Worm (Caenorhabditis elegans) whole organism, young adult: ENCODE results near the gene bud-31.

ENCODE experiments used
- B0336.3 ChIP-seq: fragments of 200-800 bp; sonication (Bioruptor generic); IDR thresholded peaks from 2 replicates; pipeline ENCODE4 v1.3.6; 2022; ENCODE audit warnings: missing genetic modification characterization, missing compliant biosample characterization
- C06A6.2 ChIP-seq: fragments of 200-800 bp; sonication (Bioruptor generic); conservative IDR thresholded peaks from 2 replicates; pipeline ENCODE4 v1.3.6; 2022; ENCODE audit warnings: missing genetic modification characterization, missing compliant biosample characterization
- F23B12.7 ChIP-seq: sonication (generic microtip); optimal IDR thresholded peaks from 2 replicates; lab custom pipeline; 2017; ENCODE audit warnings: missing genetic modification characterization, mild to moderate bottlenecking, missing compliant biosample characterization, antibody characterized with exemption, moderate library complexity; ENCODE audit not compliant: insufficient read depth
- F49E8.2 ChIP-seq: sonication (generic microtip); optimal IDR thresholded peaks from 3 replicates; lab custom pipeline; 2017; ENCODE audit warnings: missing genetic modification characterization, mild to moderate bottlenecking, missing compliant biosample characterization, antibody characterized with exemption, moderate library complexity; ENCODE audit not compliant: insufficient read depth
- F57C9.4 ChIP-seq: sonication (generic microtip); optimal IDR thresholded peaks from 2 replicates; lab custom pipeline; 2017; ENCODE audit warnings: mild to moderate bottlenecking, missing genetic modification characterization, missing compliant biosample characterization
- K12H6.12 ChIP-seq: fragments of 200-800 bp; sonication (Bioruptor generic); optimal IDR thresholded peaks from 2 replicates; lab custom pipeline; 2018; ENCODE audit warnings: mild to moderate bottlenecking, missing genetic modification characterization, missing compliant biosample characterization
- T07F8.4 ChIP-seq: sonication (generic microtip); optimal IDR thresholded peaks from 2 replicates; lab custom pipeline; 2016; ENCODE audit warnings: mild to moderate bottlenecking, missing genetic modification characterization, moderate library complexity, missing compliant biosample characterization
- Y53F4B.3 ChIP-seq: fragments of 200-800 bp; sonication (Bioruptor generic); IDR thresholded peaks from 2 replicates; pipeline ENCODE4 v1.3.6; 2022; ENCODE audit warnings: missing genetic modification reagents, missing genetic modification characterization, missing compliant biosample characterization
- Y95B8A.8 ChIP-seq: fragments of 200-800 bp; sonication (Bioruptor generic); IDR thresholded peaks from 2 replicates; pipeline ENCODE4 v1.3.6; 2022; ENCODE audit warnings: missing genetic modification reagents, missing genetic modification characterization, missing compliant biosample characterization
- attf-3 ChIP-seq: fragments of 200-800 bp; sonication (Bioruptor generic); conservative IDR thresholded peaks from 2 replicates; pipeline ENCODE4 v1.3.6; 2022; ENCODE audit warnings: missing genetic modification reagents, missing genetic modification characterization, missing compliant biosample characterization
- attf-5 ChIP-seq: fragments of 200-800 bp; sonication (Bioruptor generic); optimal IDR thresholded peaks from 2 replicates; lab custom pipeline; 2018; ENCODE audit warnings: mild to moderate bottlenecking, missing genetic modification characterization, missing compliant biosample characterization
- ceh-27 ChIP-seq: fragments of 200-800 bp; sonication (Bioruptor generic); optimal IDR thresholded peaks from 2 replicates; lab custom pipeline; 2018; ENCODE audit warnings: mild to moderate bottlenecking, missing genetic modification characterization, moderate library complexity, missing compliant biosample characterization
- ceh-40 ChIP-seq: fragments of 200-800 bp; sonication (Bioruptor generic); IDR thresholded peaks from 2 replicates; pipeline ENCODE4 v1.3.6; 2022; ENCODE audit warnings: missing genetic modification characterization, missing compliant biosample characterization
- die-1 ChIP-seq: sonication (generic microtip); optimal IDR thresholded peaks from 2 replicates; lab custom pipeline; 2016; ENCODE audit warnings: missing genotype, mild to moderate bottlenecking, missing genetic modification characterization, missing compliant biosample characterization
- dpl-1 ChIP-seq: fragments of 150-350 bp; optimal IDR thresholded peaks from 2 replicates; lab custom pipeline; 2014; ENCODE audit warnings: missing biosample characterization, missing genetic modification reagents, missing genetic modification characterization
- egl-18 ChIP-seq: fragments of 200-800 bp; sonication (Bioruptor generic); IDR thresholded peaks from 2 replicates; pipeline ENCODE4 v1.3.6; 2022; ENCODE audit warnings: missing genetic modification reagents, missing genetic modification characterization, missing compliant biosample characterization
- egrh-3 ChIP-seq: fragments of 200-800 bp; sonication (Bioruptor generic); IDR thresholded peaks from 2 replicates; pipeline ENCODE4 v1.3.6; 2022; ENCODE audit warnings: missing genetic modification reagents, missing genetic modification characterization, missing compliant biosample characterization
- hmg-20 ChIP-seq: fragments of 200-800 bp; sonication (Bioruptor generic); IDR thresholded peaks from 2 replicates; pipeline ENCODE4 v1.3.6; 2022; ENCODE audit warnings: missing genetic modification reagents, missing genetic modification characterization, missing compliant biosample characterization
- hrde-1 ChIP-seq: sonication (generic microtip); optimal IDR thresholded peaks from 2 replicates; lab custom pipeline; 2016; ENCODE audit warnings: missing genetic modification characterization, mild to moderate bottlenecking, missing compliant biosample characterization, moderate library complexity, missing genotype, missing genetic modification reagents, borderline replicate concordance
- hsf-1 ChIP-seq: fragments of 200-800 bp; sonication (Bioruptor generic); IDR thresholded peaks from 2 replicates; pipeline ENCODE4 v1.3.6; 2022; ENCODE audit warnings: missing genetic modification reagents, missing genetic modification characterization, missing compliant biosample characterization
- lag-1 ChIP-seq: fragments of 200-800 bp; sonication (Bioruptor generic); IDR thresholded peaks from 2 replicates; pipeline ENCODE4 v1.3.6; 2022; ENCODE audit warnings: missing genetic modification reagents, missing genetic modification characterization, missing compliant biosample characterization
- let-607 ChIP-seq, 2 experiments: fragments of 200-800 bp in 1 of 2; sonication (Bioruptor generic) in 1 of 2; sonication (generic microtip) in 1 of 2; optimal IDR thresholded peaks; 2 replicates each; lab custom pipeline; 2016 to 2018; ENCODE audit warnings: mild to moderate bottlenecking in 2 of 2, missing compliant biosample characterization in 2 of 2, missing genetic modification characterization in 2 of 2, moderate library complexity in 2 of 2, missing genotype in 1 of 2
- lin-40 ChIP-seq: sonication (generic microtip); optimal IDR thresholded peaks from 2 replicates; lab custom pipeline; 2016; ENCODE audit warnings: missing genetic modification characterization, mild to moderate bottlenecking, missing compliant biosample characterization, missing genotype, missing genetic modification reagents
- lir-1 ChIP-seq: fragments of 200-800 bp; sonication (Bioruptor generic); conservative IDR thresholded peaks from 2 replicates; pipeline ENCODE4 v1.3.6; 2022; ENCODE audit warnings: missing genetic modification reagents, missing genetic modification characterization, missing compliant biosample characterization
- madf-3 ChIP-seq: fragments of 200-800 bp; sonication (Bioruptor generic); IDR thresholded peaks from 2 replicates; pipeline ENCODE4 v1.3.6; 2022; ENCODE audit warnings: missing genetic modification reagents, missing genetic modification characterization, missing compliant biosample characterization
- madf-6 ChIP-seq: fragments of 200-800 bp; sonication (Bioruptor generic); IDR thresholded peaks from 2 replicates; pipeline ENCODE4 v1.3.6; 2022; ENCODE audit warnings: missing genetic modification reagents, missing genetic modification characterization, missing compliant biosample characterization
- mel-28 ChIP-seq: sonication (generic microtip); optimal IDR thresholded peaks from 2 replicates; lab custom pipeline; 2016; ENCODE audit warnings: borderline replicate concordance, mild to moderate bottlenecking, missing genetic modification characterization, missing compliant biosample characterization
- nhr-120 ChIP-seq: fragments of 200-800 bp; sonication (Bioruptor generic); IDR thresholded peaks from 2 replicates; pipeline ENCODE4 v1.3.6; 2022; ENCODE audit warnings: missing genetic modification characterization, missing compliant biosample characterization
- nhr-179 ChIP-seq: sonication (generic microtip); optimal IDR thresholded peaks from 2 replicates; lab custom pipeline; 2016; ENCODE audit warnings: mild to moderate bottlenecking, missing genetic modification characterization, missing compliant biosample characterization
- nhr-27 ChIP-seq: fragments of 200-800 bp; sonication (Bioruptor generic); optimal IDR thresholded peaks from 2 replicates; lab custom pipeline; 2018; ENCODE audit warnings: mild to moderate bottlenecking, missing genetic modification characterization, moderate library complexity, missing compliant biosample characterization
- pha-4 ChIP-seq: fragments of 150-350 bp; sonication (generic microtip); optimal IDR thresholded peaks from 2 replicates; lab custom pipeline; 2014; ENCODE audit warnings: missing biosample characterization, missing genetic modification reagents, missing genetic modification characterization
- rcor-1 ChIP-seq: fragments of 200-800 bp; sonication (Bioruptor generic); IDR thresholded peaks from 2 replicates; pipeline ENCODE4 v1.3.6; 2022; ENCODE audit warnings: missing genetic modification reagents, missing genetic modification characterization, missing compliant biosample characterization
- rec-8 ChIP-seq, 2 experiments: sonication (generic microtip); optimal IDR thresholded peaks; 2 replicates each; lab custom pipeline; 2016; ENCODE audit warnings: mild to moderate bottlenecking in 2 of 2, missing genetic modification characterization in 2 of 2, missing genetic modification reagents in 2 of 2, missing genotype in 2 of 2, missing biosample characterization in 1 of 2, missing compliant biosample characterization in 1 of 2, moderate library complexity in 1 of 2
- repo-1 ChIP-seq: sonication (generic microtip); optimal IDR thresholded peaks from 2 replicates; lab custom pipeline; 2017; ENCODE audit warnings: mild to moderate bottlenecking, missing genetic modification characterization, missing compliant biosample characterization
- rpc-1 ChIP-seq, 2 experiments: fragments of 150-350 bp in 1 of 2; sonication (generic microtip) in 1 of 2; optimal IDR thresholded peaks; 2 replicates each; lab custom pipeline; 2014 to 2018; ENCODE audit warnings: missing biosample characterization in 1 of 2, missing genetic modification characterization in 1 of 2, missing genetic modification reagents in 1 of 2, missing genotype in 1 of 2
- tbp1 ChIP-seq: fragments of 200-800 bp; sonication (Bioruptor generic); optimal IDR thresholded peaks from 2 replicates; lab custom pipeline; 2018; ENCODE audit warnings: mild to moderate bottlenecking, missing genetic modification characterization, missing compliant biosample characterization
- unc-62 ChIP-seq: fragments of 150-350 bp; optimal IDR thresholded peaks from 2 replicates; lab custom pipeline; 2014; ENCODE audit warnings: missing biosample characterization, missing genetic modification reagents, missing genetic modification characterization
- xnd-1 ChIP-seq: sonication (generic microtip); optimal IDR thresholded peaks from 2 replicates; lab custom pipeline; 2016; ENCODE audit warnings: missing genotype, missing genetic modification reagents, missing genetic modification characterization, missing compliant biosample characterization

bud-31 gene

ce11 chrIII:9661119-9661518 is 35.2 kb downstream of the bud-31 start:
- TF ChIP-seq ceh-40 (GFP tag; lab: Robert Waterston, UW) = no peak
- TF ChIP-seq die-1 = no peak
- TF ChIP-seq rcor-1 (GFP tag; lab: Robert Waterston, UW) = no peak
- TF ChIP-seq Y95B8A.8 = no peak
- no peak for TF ChIP-seq rpc-1 (optimal IDR thresholded peaks at IDR 0.05; lab: Kevin White, UChicago)
- TF ChIP-seq rpc-1 (tag; optimal IDR thresholded peaks at IDR 0.05; lab: Kevin White, UChicago) = no peak
- no peak for TF ChIP-seq mel-28 (tag; lab: Kevin White, UChicago)
- TF ChIP-seq nhr-27 (tag; lab: Kevin White, UChicago) = no peak
- TF ChIP-seq unc-62 (GFP tag; lab: Kevin White, UChicago) = no peak
- no peak for TF ChIP-seq Y53F4B.3 (GFP tag; lab: Robert Waterston, UW)
- TF ChIP-seq C06A6.2 (GFP tag; lab: Robert Waterston, UW) = no peak
- TF ChIP-seq madf-3 (GFP tag; lab: Robert Waterston, UW) = no peak
- no peak for TF ChIP-seq B0336.3 (GFP tag; lab: Robert Waterston, UW)
- TF ChIP-seq egl-18 = no peak
- TF ChIP-seq F23B12.7 = no peak
- no peak for TF ChIP-seq hrde-1
- TF ChIP-seq lag-1 = no peak
- no peak for TF ChIP-seq nhr-179
- no peak for TF ChIP-seq hsf-1
- no peak for TF ChIP-seq K12H6.12 (tag; lab: Kevin White, UChicago)
- no peak for TF ChIP-seq F57C9.4 (tag; lab: Kevin White, UChicago)

- TF ChIP-seq ceh-27 (GFP tag; lab: Kevin White, UChicago) (no peak), T07F8.4 (no peak), lin-40 (no peak), rec-8 (tag; optimal IDR thresholded peaks at IDR 0.05; lab: Kevin White, UChicago) (no peak), K12H6.12 (tag; lab: Kevin White, UChicago) (no peak), hmg-20 (GFP tag; lab: Robert Waterston, UW) (no peak), pha-4 (tag; lab: Kevin White, UChicago) (no peak), xnd-1 (tag; lab: Kevin White, UChicago) (no peak), dpl-1 (GFP tag; lab: Kevin White, UChicago) (no peak), attf-5 (GFP tag; lab: Kevin White, UChicago) (no peak), let-607 (tag; optimal IDR thresholded peaks at IDR 0.05; lab: Kevin White, UChicago) (no peak), F57C9.4 (tag; lab: Kevin White, UChicago) (no peak), die-1 (no peak), nhr-120 (GFP tag; lab: Robert Waterston, UW) (no peak), tbp1 (GFP tag; lab: Kevin White, UChicago) (no peak), F49E8.2 (no peak), repo-1 (no peak), attf-3 (GFP tag; lab: Robert Waterston, UW) (no peak), rpc-1 (optimal IDR thresholded peaks at IDR 0.05; lab: Kevin White, UChicago) (no peak), rpc-1 (tag; optimal IDR thresholded peaks at IDR 0.05; lab: Kevin White, UChicago) (no peak)
Measured at ce11 chrIII:9658569-9658968, 37.7 kb downstream of the bud-31 start.

- TF ChIP-seq madf-6 (no peak), lir-1 (GFP tag; lab: Robert Waterston, UW) (no peak), egrh-3 (GFP tag; lab: Robert Waterston, UW) (no peak), let-607 (tag; optimal IDR thresholded peaks at IDR 0.05; lab: Kevin White, UChicago) (no peak)
Measured at ce11 chrIII:9655802-9656201, 40.5 kb downstream of the bud-31 start, which contains the start of gene C15H7.4. Gene C15H7.4 (minus strand): TSS chrIII:9655902.
